Fruit fly (Drosophila melanogaster) whole organism, embryonic: Measurements from ENCODE around the gene msd1.

Experiments used
- ATbp ChIP-seq: fragments of 200-800 bp; sonication (Bioruptor generic); optimal IDR thresholded peaks from 2 replicates; lab custom pipeline; 2017; ENCODE audit warnings: missing biosample characterization, mild to moderate bottlenecking, missing genetic modification characterization, missing genetic modification reagents
- Antp ChIP-seq: fragments of 200-800 bp; sonication (Bioruptor generic); optimal IDR thresholded peaks from 3 replicates; lab custom pipeline; 2016; ENCODE audit warnings: missing biosample characterization, missing genetic modification characterization
- C15 ChIP-seq: fragments of 200-800 bp; sonication (Bioruptor generic); IDR thresholded peaks from 3 replicates; pipeline ENCODE4 v1.3.6; 2022; ENCODE audit warnings: missing biosample characterization, missing genetic modification characterization
- CG10267 ChIP-seq: fragments of 200-800 bp; sonication (Bioruptor generic); optimal IDR thresholded peaks from 2 replicates; lab custom pipeline; 2018; ENCODE audit warnings: missing biosample characterization, mild to moderate bottlenecking, missing genetic modification characterization, moderate library complexity
- CG12219 ChIP-seq: fragments of 200-800 bp; sonication (Bioruptor generic); optimal IDR thresholded peaks from 3 replicates; lab custom pipeline; 2018; ENCODE audit warnings: missing biosample characterization, mild to moderate bottlenecking, missing genetic modification characterization
- CG15514 ChIP-seq: fragments of 200-800 bp; sonication (Bioruptor generic); optimal IDR thresholded peaks from 3 replicates; lab custom pipeline; 2017; ENCODE audit warnings: missing biosample characterization, missing genetic modification characterization, mild to moderate bottlenecking, moderate library complexity, missing genetic modification reagents
- CG16813 ChIP-seq: fragments of 200-800 bp; sonication (Bioruptor generic); IDR thresholded peaks from 3 replicates; pipeline ENCODE4 v1.3.6; 2022; ENCODE audit warnings: missing biosample characterization, missing genetic modification characterization; ENCODE audit not compliant: partially characterized antibody
- CG17361 ChIP-seq: fragments of 200-800 bp; sonication (Bioruptor generic); IDR thresholded peaks from 3 replicates; pipeline ENCODE4 v1.3.6; 2022; ENCODE audit warnings: missing biosample characterization, missing genetic modification characterization
- CG17385 ChIP-seq: fragments of 200-800 bp; sonication (Bioruptor generic); optimal IDR thresholded peaks from 3 replicates; lab custom pipeline; 2018; ENCODE audit warnings: missing biosample characterization, mild to moderate bottlenecking, missing genetic modification characterization
- CG1792 ChIP-seq: fragments of 200-800 bp; sonication (Bioruptor generic); optimal IDR thresholded peaks from 2 replicates; lab custom pipeline; 2016; ENCODE audit warnings: missing biosample characterization, missing genetic modification characterization
- CG2129 ChIP-seq: fragments of 200-800 bp; sonication (Bioruptor generic); IDR thresholded peaks from 2 replicates; pipeline ENCODE4 v1.3.6; 2022; ENCODE audit warnings: missing biosample characterization, missing genetic modification characterization; ENCODE audit not compliant: partially characterized antibody
- Dek ChIP-seq: fragments of 200-800 bp; sonication (Bioruptor generic); optimal IDR thresholded peaks from 3 replicates; lab custom pipeline; 2019; ENCODE audit warnings: missing biosample characterization, mild to moderate bottlenecking, missing genetic modification characterization, moderate library complexity
- Gsc ChIP-seq: fragments of 200-800 bp; sonication (Bioruptor generic); IDR thresholded peaks from 2 replicates; pipeline ENCODE4 v1.3.6; 2022; ENCODE audit warnings: missing biosample characterization, missing genetic modification characterization
- Gug ChIP-seq: fragments of 200-800 bp; sonication (Bioruptor generic); IDR thresholded peaks from 4 replicates; pipeline ENCODE4 v1.3.6; 2022; ENCODE audit warnings: missing biosample characterization, missing genetic modification characterization
- HLH3B ChIP-seq: fragments of 200-800 bp; sonication (Bioruptor generic); IDR thresholded peaks from 2 replicates; pipeline ENCODE4 v1.3.6; 2022; ENCODE audit warnings: missing biosample characterization, missing genetic modification characterization
- Mad ChIP-seq: fragments of 200-800 bp; sonication (Bioruptor generic); optimal IDR thresholded peaks from 2 replicates; lab custom pipeline; 2016; ENCODE audit warnings: missing biosample characterization, missing genetic modification characterization
- Max ChIP-seq: fragments of 200-800 bp; sonication (Bioruptor generic); optimal IDR thresholded peaks from 2 replicates; lab custom pipeline; 2016; ENCODE audit warnings: missing biosample characterization, mild to moderate bottlenecking, missing genetic modification characterization
- Myb ChIP-seq: fragments of 200-800 bp; sonication (Bioruptor generic); optimal IDR thresholded peaks from 2 replicates; lab custom pipeline; 2016; ENCODE audit warnings: missing biosample characterization, missing genetic modification characterization
- Nf-YB ChIP-seq: fragments of 200-800 bp; sonication (Bioruptor generic); optimal IDR thresholded peaks from 3 replicates; lab custom pipeline; 2019; ENCODE audit warnings: missing biosample characterization, mild to moderate bottlenecking, missing genetic modification characterization, moderate library complexity
- Sox100B ChIP-seq: fragments of 200-800 bp; sonication (Bioruptor generic); optimal IDR thresholded peaks from 3 replicates; lab custom pipeline; 2018; ENCODE audit warnings: missing biosample characterization, mild to moderate bottlenecking, missing genetic modification characterization
- Sox102F ChIP-seq: fragments of 200-800 bp; sonication (Bioruptor generic); optimal IDR thresholded peaks from 2 replicates; lab custom pipeline; 2018; ENCODE audit warnings: missing biosample characterization, mild to moderate bottlenecking, missing genetic modification characterization, moderate library complexity
- Usf ChIP-seq: fragments of 200-800 bp; sonication (Bioruptor generic); optimal IDR thresholded peaks from 2 replicates; lab custom pipeline; 2017; ENCODE audit warnings: missing genotype, missing biosample characterization, missing genetic modification characterization
- YL-1 ChIP-seq: fragments of 200-800 bp; sonication (Bioruptor generic); optimal IDR thresholded peaks from 3 replicates; lab custom pipeline; 2017; ENCODE audit warnings: missing biosample characterization, mild to moderate bottlenecking, missing genetic modification characterization
- ash1 ChIP-seq: fragments of 200-800 bp; sonication (Bioruptor generic); optimal IDR thresholded peaks from 2 replicates; lab custom pipeline; 2018; ENCODE audit warnings: missing biosample characterization, mild to moderate bottlenecking, missing genetic modification characterization
- btn ChIP-seq: fragments of 200-800 bp; sonication (Bioruptor generic); optimal IDR thresholded peaks from 2 replicates; lab custom pipeline; 2016; ENCODE audit warnings: missing biosample characterization, missing genetic modification characterization
- chn ChIP-seq: fragments of 200-800 bp; sonication (Bioruptor generic); optimal IDR thresholded peaks from 2 replicates; lab custom pipeline; 2016; ENCODE audit warnings: missing biosample characterization, missing genetic modification characterization
- corto ChIP-seq: fragments of 200-800 bp; sonication (Bioruptor generic); optimal IDR thresholded peaks from 2 replicates; lab custom pipeline; 2016; ENCODE audit warnings: missing biosample characterization, mild to moderate bottlenecking, missing genetic modification characterization, moderate library complexity
- emc ChIP-seq: fragments of 200-800 bp; sonication (Bioruptor generic); optimal IDR thresholded peaks from 2 replicates; lab custom pipeline; 2016; ENCODE audit warnings: missing biosample characterization, missing genetic modification characterization
- en ChIP-seq: fragments of 200-800 bp; sonication (Bioruptor generic); optimal IDR thresholded peaks from 2 replicates; lab custom pipeline; 2016; ENCODE audit warnings: missing biosample characterization, missing genetic modification characterization
- eve ChIP-seq, 2 experiments: fragments of >200 bp; optimal IDR thresholded peaks; 2 replicates each; lab custom pipeline; 2017; ENCODE audit warnings: missing biosample characterization in 2 of 2, missing genetic modification characterization in 2 of 2
- eyg ChIP-seq: fragments of 200-800 bp; sonication (Bioruptor generic); optimal IDR thresholded peaks from 3 replicates; lab custom pipeline; 2016; ENCODE audit warnings: missing biosample characterization, missing genetic modification characterization
- fd96Cb ChIP-seq: fragments of 200-800 bp; sonication (Bioruptor generic); optimal IDR thresholded peaks from 2 replicates; lab custom pipeline; 2018; ENCODE audit warnings: missing biosample characterization, mild to moderate bottlenecking, missing genetic modification characterization, moderate library complexity
- fu2 ChIP-seq: fragments of 200-800 bp; sonication (Bioruptor generic); optimal IDR thresholded peaks from 2 replicates; lab custom pipeline; 2016; ENCODE audit warnings: missing biosample characterization, missing genetic modification characterization
- gem ChIP-seq: fragments of 200-800 bp; sonication (Bioruptor generic); optimal IDR thresholded peaks from 2 replicates; lab custom pipeline; 2019; ENCODE audit warnings: missing biosample characterization, mild to moderate bottlenecking, missing genetic modification characterization, moderate library complexity
- gsb-n ChIP-seq: fragments of 200-800 bp; sonication (Bioruptor generic); optimal IDR thresholded peaks from 3 replicates; lab custom pipeline; 2018; ENCODE audit warnings: missing biosample characterization, mild to moderate bottlenecking, missing genetic modification characterization
- hkb ChIP-seq, 2 experiments: fragments of 200-800 bp in 1 of 2; fragments of >200 bp in 1 of 2; sonication (Bioruptor generic) in 1 of 2; IDR thresholded peaks in 1 of 2; optimal IDR thresholded peaks in 1 of 2; 2 replicates each; pipeline versions ENCODE4 v1.3.6 to Lab custom; 2017 to 2022; ENCODE audit warnings: missing biosample characterization in 1 of 2, missing genetic modification characterization in 1 of 2
- hth ChIP-seq: fragments of >200 bp; optimal IDR thresholded peaks from 2 replicates; lab custom pipeline; 2017; ENCODE audit warnings: inconsistent platforms
- lbe ChIP-seq: fragments of 200-800 bp; sonication (Bioruptor generic); optimal IDR thresholded peaks from 2 replicates; lab custom pipeline; 2016; ENCODE audit warnings: missing biosample characterization, mild to moderate bottlenecking, missing genetic modification characterization
- lmd ChIP-seq: fragments of 200-800 bp; sonication (Bioruptor generic); IDR thresholded peaks from 2 replicates; pipeline ENCODE4 v1.3.6; 2022; ENCODE audit warnings: missing biosample characterization, missing genetic modification characterization
- mam ChIP-seq: fragments of 200-800 bp; sonication (Bioruptor generic); optimal IDR thresholded peaks from 3 replicates; lab custom pipeline; 2016; ENCODE audit warnings: missing biosample characterization, missing genetic modification characterization
- mirr ChIP-seq: fragments of 200-800 bp; sonication (Bioruptor generic); optimal IDR thresholded peaks from 3 replicates; lab custom pipeline; 2018; ENCODE audit warnings: missing biosample characterization, mild to moderate bottlenecking, missing genetic modification characterization
- nom ChIP-seq: fragments of 200-800 bp; sonication (Bioruptor generic); optimal IDR thresholded peaks from 2 replicates; lab custom pipeline; 2017; ENCODE audit warnings: missing biosample characterization, missing genetic modification characterization, mild to moderate bottlenecking, moderate library complexity, missing genetic modification reagents
- onecut ChIP-seq: fragments of 200-800 bp; sonication (Bioruptor generic); IDR thresholded peaks from 2 replicates; pipeline ENCODE4 v1.3.6; 2022; ENCODE audit warnings: missing biosample characterization, missing genetic modification characterization
- pum ChIP-seq: fragments of 200-800 bp; sonication (Bioruptor generic); optimal IDR thresholded peaks from 2 replicates; lab custom pipeline; 2016; ENCODE audit warnings: missing biosample characterization, missing genetic modification characterization
- scrt ChIP-seq: fragments of 200-800 bp; sonication (Bioruptor generic); optimal IDR thresholded peaks from 2 replicates; lab custom pipeline; 2018; ENCODE audit warnings: missing biosample characterization, mild to moderate bottlenecking, missing genetic modification characterization, moderate library complexity
- sim ChIP-seq: fragments of 200-800 bp; sonication (Bioruptor generic); IDR thresholded peaks from 2 replicates; pipeline ENCODE4 v1.3.6; 2022; ENCODE audit warnings: missing biosample characterization, missing genetic modification characterization
- sisA ChIP-seq: fragments of 200-800 bp; sonication (Bioruptor generic); IDR thresholded peaks from 2 replicates; pipeline ENCODE4 v1.3.6; 2022; ENCODE audit warnings: missing biosample characterization, missing genetic modification characterization
- toy ChIP-seq: fragments of 200-800 bp; sonication (Bioruptor generic); IDR thresholded peaks from 2 replicates; pipeline ENCODE4 v1.3.6; 2022; ENCODE audit warnings: missing biosample characterization, missing genetic modification characterization
- wdn ChIP-seq: fragments of 200-800 bp; sonication (Bioruptor generic); IDR thresholded peaks from 2 replicates; pipeline ENCODE4 v1.3.6; 2022; ENCODE audit warnings: missing biosample characterization, missing genetic modification characterization

The msd1 gene

DNA sequence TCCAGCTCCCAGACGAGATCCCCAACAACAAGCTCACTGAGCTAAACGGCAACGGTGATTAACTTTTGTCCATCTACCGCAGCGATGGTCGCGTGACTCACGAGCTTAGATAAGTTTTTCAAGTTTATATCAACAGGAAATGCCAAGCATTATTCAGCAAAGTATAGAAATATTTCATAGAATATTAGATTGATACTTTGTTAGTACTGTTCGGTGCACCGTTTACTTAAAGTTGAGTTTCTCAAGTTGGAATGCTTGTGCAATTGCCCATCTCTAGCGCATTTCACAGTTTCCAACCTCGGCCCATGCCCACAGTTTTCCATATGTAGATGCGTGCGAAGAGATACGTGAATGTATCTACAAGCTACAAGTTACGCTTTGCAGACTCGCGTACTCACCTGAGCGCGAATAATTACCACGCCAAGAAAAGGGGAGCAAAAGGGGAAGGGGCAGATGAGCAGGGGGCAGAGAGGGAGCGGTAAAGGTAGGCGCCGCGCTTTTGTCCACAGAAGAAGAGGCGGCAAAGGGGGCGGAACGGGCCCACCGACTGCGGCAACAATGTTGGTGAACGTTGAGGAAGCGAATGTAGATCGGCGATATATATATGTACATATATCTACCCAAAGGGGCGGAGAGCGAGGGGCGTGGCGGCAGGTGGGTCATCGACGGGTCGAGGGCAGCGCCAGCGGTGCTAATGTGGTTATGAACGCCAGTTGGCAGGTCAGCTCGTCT lies 44.6 kb downstream of the msd1 start (continued):
- TF ChIP-seq nom = no peak
- TF ChIP-seq Myb (GFP tag; lab: Kevin White, UChicago) = no peak
- TF ChIP-seq wdn (GFP tag; lab: Robert Waterston, UW) = no peak
- TF ChIP-seq Usf = no peak
- TF ChIP-seq eyg (GFP tag; lab: Kevin White, UChicago) = no peak
- TF ChIP-seq CG1792 (GFP tag; lab: Kevin White, UChicago) = no peak
- peak; percentile 17 for TF ChIP-seq pum (GFP tag; lab: Kevin White, UChicago)
- TF ChIP-seq hth (lab: Kevin White, UChicago) = no peak
- TF ChIP-seq mam = no peak
- no peak for TF ChIP-seq corto (GFP tag; lab: Kevin White, UChicago)
- no peak for TF ChIP-seq Dek
- TF ChIP-seq Gsc (GFP tag; lab: Robert Waterston, UW) = no peak
- TF ChIP-seq fu2 (GFP tag; lab: Kevin White, UChicago) = no peak
- TF ChIP-seq Antp (GFP tag; lab: Kevin White, UChicago) = peak; percentile 8
- peak; percentile 62 for TF ChIP-seq CG12219 (GFP tag; lab: Kevin White, UChicago)
- no peak for TF ChIP-seq chn
- no peak for TF ChIP-seq scrt
- peak; percentile 4 for TF ChIP-seq gsb-n (tag; lab: Kevin White, UChicago)
- TF ChIP-seq eve (GFP tag; optimal IDR thresholded peaks at IDR 0.05; lab: Kevin White, UChicago) = peak in 1 of 2 experiments; percentile 87
- peak; percentile 32; the same call in 1 of the 4 replicates for TF ChIP-seq Gug (GFP tag; lab: Robert Waterston, UW)
- peak; percentile 43 for TF ChIP-seq lmd
- peak; percentile 12 for TF ChIP-seq btn (GFP tag; lab: Kevin White, UChicago)
- no peak for TF ChIP-seq toy (GFP tag; lab: Robert Waterston, UW)
- TF ChIP-seq CG15514 (GFP tag; lab: Kevin White, UChicago) = no peak
- TF ChIP-seq sim (GFP tag; lab: Robert Waterston, UW) = no peak
- TF ChIP-seq en (GFP tag; lab: Kevin White, UChicago) = no peak
- peak; percentile 21 for TF ChIP-seq Nf-YB (GFP tag; lab: Kevin White, UChicago)
- TF ChIP-seq Sox100B = peak; percentile 22
- peak; percentile 78 for TF ChIP-seq Sox102F (GFP tag; lab: Kevin White, UChicago)
- TF ChIP-seq C15 = no peak
- TF ChIP-seq sisA (GFP tag; lab: Robert Waterston, UW) = peak; percentile 66
- peak; percentile 65 for TF ChIP-seq gem (tag; lab: Kevin White, UChicago)
- TF ChIP-seq Max (GFP tag; lab: Kevin White, UChicago) = no peak
- peak; percentile 41; the same call in 1 of the 2 replicates for TF ChIP-seq HLH3B
- TF ChIP-seq ash1 = no peak
- TF ChIP-seq CG17361 (GFP tag; lab: Robert Waterston, UW) = peak; percentile 54; the same call in 2 of the 3 replicates
- TF ChIP-seq CG10267 (tag; lab: Kevin White, UChicago) = peak; percentile 62
- TF ChIP-seq hkb (optimal IDR thresholded peaks at IDR 0.05; lab: Kevin White, UChicago) = no peak
- peak; percentile 71 for TF ChIP-seq hkb (GFP tag; IDR thresholded peaks at IDR 0.05; lab: Robert Waterston, UW)
- peak; percentile 3 for TF ChIP-seq Mad (GFP tag; lab: Kevin White, UChicago)
- peak; percentile 38; the same call in 1 of the 3 replicates for TF ChIP-seq CG16813
- TF ChIP-seq CG17385 = peak; percentile 49
- no peak for TF ChIP-seq CG2129 (GFP tag; lab: Robert Waterston, UW)
- TF ChIP-seq ATbp = peak; percentile 47
- TF ChIP-seq YL-1 (GFP tag; lab: Kevin White, UChicago) = no peak
- TF ChIP-seq fd96Cb = peak; percentile 37
- 0 out of 2 replicates have a peak, but pooled peaks have one; percentile 9 for TF ChIP-seq onecut (GFP tag; lab: Robert Waterston, UW)
- TF ChIP-seq mirr (GFP tag; lab: Kevin White, UChicago) = no peak
- TF ChIP-seq emc = no peak
- no peak for TF ChIP-seq lbe (GFP tag; lab: Kevin White, UChicago)
